Fruit fly (Drosophila melanogaster) whole organism, adult: ENCODE results near the gene Eip74EF.

Source experiments
- CG11617 ChIP-seq: fragments of 200-800 bp; sonication (Bioruptor generic); optimal IDR thresholded peaks from 2 replicates; lab custom pipeline; 2017; ENCODE audit warnings: mild to moderate bottlenecking, missing biosample characterization, missing genetic modification reagents, missing genetic modification characterization
- CG12768 ChIP-seq: fragments of 200-800 bp; sonication (Bioruptor generic); optimal IDR thresholded peaks from 2 replicates; lab custom pipeline; 2017; ENCODE audit warnings: missing biosample characterization, missing genetic modification characterization, mild to moderate bottlenecking, moderate library complexity, missing genetic modification reagents
- CG14711 ChIP-seq: fragments of 200-800 bp; sonication (Bioruptor generic); optimal IDR thresholded peaks from 2 replicates; lab custom pipeline; 2018; ENCODE audit warnings: missing biosample characterization, mild to moderate bottlenecking, missing genetic modification characterization, moderate library complexity
- CG1620 ChIP-seq: fragments of 200-800 bp; sonication (Bioruptor generic); optimal IDR thresholded peaks from 2 replicates; lab custom pipeline; 2016; ENCODE audit warnings: missing biosample characterization, missing genetic modification characterization
- CG33017 ChIP-seq: fragments of 200-800 bp; sonication (Bioruptor generic); optimal IDR thresholded peaks from 2 replicates; lab custom pipeline; 2018; ENCODE audit warnings: missing biosample characterization, mild to moderate bottlenecking, missing genetic modification characterization, moderate library complexity
- CG5204 ChIP-seq: fragments of 200-800 bp; sonication (Bioruptor generic); optimal IDR thresholded peaks from 2 replicates; lab custom pipeline; 2016; ENCODE audit warnings: missing biosample characterization, missing genetic modification characterization
- CG7045 ChIP-seq: fragments of 200-800 bp; sonication (Bioruptor generic); optimal IDR thresholded peaks from 2 replicates; lab custom pipeline; 2017; ENCODE audit warnings: missing biosample characterization, mild to moderate bottlenecking, missing genetic modification characterization
- CG7101 ChIP-seq: fragments of 200-800 bp; sonication (Bioruptor generic); optimal IDR thresholded peaks from 2 replicates; lab custom pipeline; 2018; ENCODE audit warnings: missing biosample characterization, mild to moderate bottlenecking, missing genetic modification characterization, moderate library complexity
- Clk ChIP-seq: fragments of 200-800 bp; sonication (Bioruptor generic); optimal IDR thresholded peaks from 2 replicates; lab custom pipeline; 2017; ENCODE audit warnings: missing biosample characterization, missing genetic modification characterization
- Crg-1 ChIP-seq: fragments of 200-800 bp; sonication (Bioruptor generic); optimal IDR thresholded peaks from 2 replicates; lab custom pipeline; 2016; ENCODE audit warnings: missing biosample characterization, missing genetic modification characterization
- Hr96 ChIP-seq: fragments of 200-800 bp; sonication (Bioruptor generic); optimal IDR thresholded peaks from 2 replicates; lab custom pipeline; 2016; ENCODE audit warnings: missing biosample characterization, missing genetic modification characterization
- Mnt ChIP-seq: fragments of 200-800 bp; sonication (Bioruptor generic); optimal IDR thresholded peaks from 2 replicates; lab custom pipeline; 2016; ENCODE audit warnings: missing biosample characterization, mild to moderate bottlenecking, missing genetic modification characterization
- bab1 ChIP-seq: fragments of 200-800 bp; sonication (Bioruptor generic); optimal IDR thresholded peaks from 3 replicates; lab custom pipeline; 2019; ENCODE audit warnings: missing biosample characterization, mild to moderate bottlenecking, missing genetic modification characterization, moderate library complexity
- cic ChIP-seq: fragments of 200-800 bp; sonication (Bioruptor generic); optimal IDR thresholded peaks from 2 replicates; lab custom pipeline; 2017; ENCODE audit warnings: missing biosample characterization, mild to moderate bottlenecking, missing genetic modification characterization, moderate library complexity
- cnc ChIP-seq, 2 experiments: fragments of >200 bp; optimal IDR thresholded peaks; 2 replicates each; lab custom pipeline; 2017
- kay ChIP-seq: fragments of 200-800 bp; sonication (Bioruptor generic); peaks from one replicate; lab custom pipeline; 2016; ENCODE audit warnings: missing biosample characterization, missing genetic modification characterization, borderline replicate concordance
- ovo ChIP-seq: fragments of 200-800 bp; sonication (Bioruptor generic); optimal IDR thresholded peaks from 2 replicates; lab custom pipeline; 2016; ENCODE audit warnings: missing biosample characterization, missing genetic modification characterization
- pad ChIP-seq: fragments of 200-800 bp; sonication (Bioruptor generic); optimal IDR thresholded peaks from 3 replicates; lab custom pipeline; 2017; ENCODE audit warnings: missing biosample characterization, missing genetic modification characterization, mild to moderate bottlenecking, moderate library complexity, missing genetic modification reagents
- tj ChIP-seq: fragments of 200-800 bp; sonication (Bioruptor generic); optimal IDR thresholded peaks from 3 replicates; lab custom pipeline; 2017; ENCODE audit warnings: missing biosample characterization, mild to moderate bottlenecking, missing genetic modification characterization, moderate library complexity
- toe ChIP-seq: fragments of 200-800 bp; sonication (Bioruptor generic); optimal IDR thresholded peaks from 2 replicates; lab custom pipeline; 2016; ENCODE audit warnings: missing biosample characterization, missing genetic modification characterization

Gene Eip74EF

dm6 chr3L:17590455-17591216 lies 28.5 kb downstream of the Eip74EF start:
- TF ChIP-seq Crg-1 (GFP tag; lab: Kevin White, UChicago) (peak; percentile 50), CG11617 (GFP tag; lab: Kevin White, UChicago) (peak; percentile 32), CG5204 (GFP tag; lab: Kevin White, UChicago) (no peak), CG1620 (no peak), cic (GFP tag; lab: Kevin White, UChicago) (peak; percentile 77), bab1 (no peak), CG7045 (GFP tag; lab: Kevin White, UChicago) (peak; percentile 17), cnc (optimal IDR thresholded peaks at IDR 0.05; lab: Kevin White, UChicago) (no peak), kay (GFP tag; lab: Kevin White, UChicago) (no peak), tj (GFP tag; lab: Kevin White, UChicago) (peak; percentile 70), CG12768 (GFP tag; lab: Kevin White, UChicago) (peak; percentile 59), ovo (GFP tag; lab: Kevin White, UChicago) (peak; percentile 17), pad (GFP tag; lab: Kevin White, UChicago) (peak; percentile 60), Mnt (GFP tag; lab: Kevin White, UChicago) (peak; percentile 47), Clk (GFP tag; lab: Kevin White, UChicago) (peak; percentile 74)

- TF ChIP-seq Hr96 (no peak), pad (GFP tag; lab: Kevin White, UChicago) (no peak), CG7101 (tag; lab: Kevin White, UChicago) (no peak), cic (GFP tag; lab: Kevin White, UChicago) (no peak), cnc (optimal IDR thresholded peaks at IDR 0.05; lab: Kevin White, UChicago) (no peak), Mnt (GFP tag; lab: Kevin White, UChicago) (no peak), CG33017 (no peak), CG14711 (tag; lab: Kevin White, UChicago) (no peak), Clk (GFP tag; lab: Kevin White, UChicago) (no peak), Crg-1 (GFP tag; lab: Kevin White, UChicago) (no peak), CG5204 (GFP tag; lab: Kevin White, UChicago) (no peak), CG12768 (GFP tag; lab: Kevin White, UChicago) (no peak), kay (GFP tag; lab: Kevin White, UChicago) (no peak), bab1 (no peak), CG11617 (GFP tag; lab: Kevin White, UChicago) (no peak), CG1620 (no peak), toe (GFP tag; lab: Kevin White, UChicago) (no peak), CG7045 (GFP tag; lab: Kevin White, UChicago) (no peak), tj (GFP tag; lab: Kevin White, UChicago) (no peak)
Observed at dm6 chr3L:17590049-17590448, 29.1 kb downstream of the Eip74EF start.

DNA sequence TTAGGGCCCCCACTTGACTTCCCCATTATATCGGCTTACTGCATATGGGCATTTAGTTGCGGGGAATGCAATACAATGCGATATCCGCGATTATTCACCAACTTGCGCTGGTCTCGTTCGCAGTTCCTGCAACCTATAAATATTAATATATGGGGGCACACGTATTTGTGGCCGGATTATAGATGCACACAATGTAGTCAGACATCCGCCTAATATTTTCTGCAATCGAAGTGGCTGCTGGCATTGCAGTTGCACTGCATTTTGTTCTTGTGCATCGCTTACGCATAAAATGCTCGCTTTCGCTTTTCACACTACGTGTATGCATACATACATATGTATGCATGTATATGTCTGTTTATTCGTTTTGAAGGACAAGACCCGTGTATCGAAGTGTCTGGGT lies 30.4 kb downstream of the Eip74EF start:
- no peak for TF ChIP-seq Hr96
- TF ChIP-seq Clk (GFP tag; lab: Kevin White, UChicago) = no peak
- TF ChIP-seq kay (GFP tag; lab: Kevin White, UChicago) = no peak
- no peak for TF ChIP-seq Crg-1 (GFP tag; lab: Kevin White, UChicago)
- no peak for TF ChIP-seq pad (GFP tag; lab: Kevin White, UChicago)
- TF ChIP-seq Mnt (GFP tag; lab: Kevin White, UChicago) = no peak
- no peak for TF ChIP-seq ovo (GFP tag; lab: Kevin White, UChicago)
- no peak for TF ChIP-seq CG12768 (GFP tag; lab: Kevin White, UChicago)
- no peak for TF ChIP-seq CG11617 (GFP tag; lab: Kevin White, UChicago)
- TF ChIP-seq cnc (optimal IDR thresholded peaks at IDR 0.05; lab: Kevin White, UChicago) = no peak

dm6 chr3L:17587897-17588296 lies 31.2 kb downstream of the Eip74EF start:
- no peak for TF ChIP-seq cnc (optimal IDR thresholded peaks at IDR 0.05; lab: Kevin White, UChicago)

dm6 chr3L:17587292-17587691 lies 31.8 kb downstream of the Eip74EF start:
- TF ChIP-seq CG12768 (GFP tag; lab: Kevin White, UChicago) = no peak
- no peak for TF ChIP-seq bab1
- TF ChIP-seq CG11617 (GFP tag; lab: Kevin White, UChicago) = no peak
- TF ChIP-seq cic (GFP tag; lab: Kevin White, UChicago) = no peak
- no peak for TF ChIP-seq pad (GFP tag; lab: Kevin White, UChicago)
- TF ChIP-seq CG1620 = no peak
- TF ChIP-seq toe (GFP tag; lab: Kevin White, UChicago) = no peak
- TF ChIP-seq CG33017 = no peak
- TF ChIP-seq Clk (GFP tag; lab: Kevin White, UChicago) = no peak
- no peak for TF ChIP-seq CG5204 (GFP tag; lab: Kevin White, UChicago)
- TF ChIP-seq kay (GFP tag; lab: Kevin White, UChicago) = no peak
- TF ChIP-seq CG7045 (GFP tag; lab: Kevin White, UChicago) = no peak
- TF ChIP-seq cnc (optimal IDR thresholded peaks at IDR 0.05; lab: Kevin White, UChicago) = no peak
- TF ChIP-seq Crg-1 (GFP tag; lab: Kevin White, UChicago) = no peak
- TF ChIP-seq CG14711 (tag; lab: Kevin White, UChicago) = no peak
- no peak for TF ChIP-seq Hr96
- no peak for TF ChIP-seq CG7101 (tag; lab: Kevin White, UChicago)
